Worm (Caenorhabditis elegans) whole organism, L4 larva: ENCODE measurements around the gene cul-4.

Experiments used
- R02D3.7 ChIP-seq: fragments of 150-350 bp; sonication (generic microtip); optimal IDR thresholded peaks from 3 replicates; lab custom pipeline; 2014; ENCODE audit warnings: missing biosample characterization, missing genetic modification characterization
- aly-2 ChIP-seq: sonication (generic microtip); optimal IDR thresholded peaks from 2 replicates; lab custom pipeline; 2018; ENCODE audit warnings: missing biosample characterization, missing genetic modification characterization
- ama-1 ChIP-seq: fragments of 150-350 bp; optimal IDR thresholded peaks from 2 replicates; lab custom pipeline; 2014; ENCODE audit warnings: inconsistent platforms, mixed read lengths
- dmd-8 ChIP-seq: fragments of 200-800 bp; sonication (Bioruptor generic); IDR thresholded peaks from 2 replicates; pipeline ENCODE4 v1.3.6; 2022; ENCODE audit warnings: missing genetic modification characterization, missing compliant biosample characterization
- lin-13 ChIP-seq: fragments of 150-350 bp; optimal IDR thresholded peaks from 2 replicates; lab custom pipeline; 2014; ENCODE audit warnings: missing biosample characterization, missing genetic modification reagents, missing genetic modification characterization
- lsy-2 ChIP-seq, 2 experiments: fragments of 150-350 bp in 1 of 2; sonication (generic microtip) in 1 of 2; optimal IDR thresholded peaks; 2 replicates each; lab custom pipeline; 2014 to 2017; ENCODE audit warnings: missing biosample characterization in 2 of 2, missing genetic modification characterization in 2 of 2
- madf-9 ChIP-seq: fragments of 200-800 bp; sonication (Bioruptor generic); conservative IDR thresholded peaks from 2 replicates; pipeline ENCODE4 v1.3.6; 2022; ENCODE audit warnings: missing genetic modification reagents, missing genetic modification characterization, missing compliant biosample characterization
- mdt-29 ChIP-seq: fragments of 200-800 bp; sonication (Bioruptor generic); IDR thresholded peaks from 2 replicates; pipeline ENCODE4 v1.3.6; 2022; ENCODE audit warnings: missing genetic modification reagents, missing genetic modification characterization, missing compliant biosample characterization
- nhr-10 ChIP-seq: fragments of 150-350 bp; optimal IDR thresholded peaks from 2 replicates; lab custom pipeline; 2014; ENCODE audit warnings: missing biosample characterization, missing genetic modification characterization
- php-3 ChIP-seq: fragments of 200-800 bp; sonication (Bioruptor generic); IDR thresholded peaks from 2 replicates; pipeline ENCODE4 v1.3.6; 2022; ENCODE audit warnings: missing genetic modification reagents, missing genetic modification characterization, missing compliant biosample characterization
- pqm-1 ChIP-seq: sonication (generic microtip); optimal IDR thresholded peaks from 2 replicates; lab custom pipeline; 2017; ENCODE audit warnings: missing biosample characterization, missing genetic modification characterization
- unc-130 ChIP-seq: sonication (generic microtip); optimal IDR thresholded peaks from 2 replicates; lab custom pipeline; 2016; ENCODE audit warnings: missing genetic modification reagents, missing genetic modification characterization, missing compliant biosample characterization
- unc-62 ChIP-seq, 3 experiments: fragments of 150-350 bp in 1 of 3; sonication (generic microtip); optimal IDR thresholded peaks in 2 of 3; peaks in 1 of 3; 1 replicate in 1 of 3; 2 replicates in 2 of 3; lab custom pipeline; 2014 to 2017; ENCODE audit warnings: missing biosample characterization in 3 of 3, missing genetic modification characterization in 3 of 3, missing genetic modification reagents in 3 of 3, missing genotype in 1 of 3

DNA sequence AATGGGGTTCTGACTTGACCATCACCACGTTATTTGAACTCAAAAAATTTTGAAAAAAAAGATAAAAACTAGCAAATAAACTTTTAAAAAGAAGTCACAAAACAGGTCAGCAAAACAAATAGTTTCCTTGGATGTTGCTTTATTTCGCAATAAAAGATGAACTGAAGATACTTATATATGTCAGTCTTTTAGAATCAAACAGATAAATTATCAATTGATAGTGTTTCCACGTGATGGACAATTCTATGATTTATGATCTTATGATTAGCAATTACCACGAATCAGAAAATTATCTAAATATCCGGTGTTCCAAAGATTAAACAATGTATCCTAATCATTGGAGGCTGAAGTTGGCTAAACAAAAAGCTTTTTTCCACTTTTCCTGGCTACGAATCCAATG lies 14.2 kb upstream of the cul-4 start:
- no peak for TF ChIP-seq aly-2
- no peak for TF ChIP-seq lin-13 (GFP tag; lab: Kevin White, UChicago)
- TF ChIP-seq php-3 (GFP tag; lab: Robert Waterston, UW), result peak; percentile 97
- no peak for TF ChIP-seq dmd-8 (GFP tag; lab: Robert Waterston, UW)
- no peak for TF ChIP-seq lsy-2 (tag; optimal IDR thresholded peaks at IDR 0.05; lab: Kevin White, UChicago)
- TF ChIP-seq mdt-29 (GFP tag; lab: Robert Waterston, UW), result no peak
- TF ChIP-seq ama-1, result no peak
- no peak for TF ChIP-seq nhr-10 (tag; lab: Kevin White, UChicago)
- TF ChIP-seq unc-130 (GFP tag; lab: Kevin White, UChicago), result no peak
- TF ChIP-seq pqm-1 (tag; lab: Kevin White, UChicago), result no peak
- no peak for TF ChIP-seq R02D3.7 (tag; lab: Kevin White, UChicago)
- peak in 1 of 2 experiments; percentile 98 for TF ChIP-seq unc-62 (GFP tag; optimal IDR thresholded peaks at IDR 0.05 in 1 of 2; lab: Kevin White, UChicago)
- TF ChIP-seq unc-62 (tag; optimal IDR thresholded peaks at IDR 0.05; lab: Kevin White, UChicago), result no peak
- no peak for TF ChIP-seq madf-9 (GFP tag; lab: Robert Waterston, UW)
